Fruit fly (Drosophila melanogaster) whole organism, embryonic: Measurements from ENCODE around the gene CG11790.

Experiments
- Aef1 ChIP-seq: fragments of 200-800 bp; sonication (Bioruptor generic); IDR thresholded peaks from 3 replicates; pipeline ENCODE4 v1.3.6; 2022; ENCODE audit warnings: missing biosample characterization, missing genetic modification characterization
- Atf6 ChIP-seq: fragments of 200-800 bp; sonication (Bioruptor generic); IDR thresholded peaks from 2 replicates; pipeline ENCODE4 v1.3.6; 2022; ENCODE audit warnings: missing biosample characterization, missing genetic modification characterization
- CG10462 ChIP-seq: fragments of 200-800 bp; sonication (Bioruptor generic); optimal IDR thresholded peaks from 2 replicates; lab custom pipeline; 2016; ENCODE audit warnings: missing biosample characterization, missing genetic modification characterization
- CG11398 ChIP-seq: fragments of 200-800 bp; sonication (Bioruptor generic); optimal IDR thresholded peaks from 2 replicates; lab custom pipeline; 2016; ENCODE audit warnings: missing biosample characterization, missing genetic modification characterization
- CG11504 ChIP-seq: fragments of 200-800 bp; sonication (Bioruptor generic); optimal IDR thresholded peaks from 3 replicates; lab custom pipeline; 2019; ENCODE audit warnings: missing biosample characterization, mild to moderate bottlenecking, missing genetic modification characterization, moderate library complexity
- CG11696 ChIP-seq: fragments of 200-800 bp; sonication (Bioruptor generic); IDR thresholded peaks from 2 replicates; pipeline ENCODE4 v1.3.6; 2022; ENCODE audit warnings: missing biosample characterization, missing genetic modification characterization
- CG12071 ChIP-seq: fragments of 200-800 bp; sonication (Bioruptor generic); optimal IDR thresholded peaks from 3 replicates; lab custom pipeline; 2018; ENCODE audit warnings: missing biosample characterization, mild to moderate bottlenecking, missing genetic modification characterization
- CG12219 ChIP-seq: fragments of 200-800 bp; sonication (Bioruptor generic); optimal IDR thresholded peaks from 3 replicates; lab custom pipeline; 2018; ENCODE audit warnings: missing biosample characterization, mild to moderate bottlenecking, missing genetic modification characterization
- CG12299 ChIP-seq: fragments of 200-800 bp; sonication (Bioruptor generic); optimal IDR thresholded peaks from 2 replicates; lab custom pipeline; 2018; ENCODE audit warnings: missing biosample characterization, mild to moderate bottlenecking, missing genetic modification characterization
- CG14050 ChIP-seq: fragments of 200-800 bp; sonication (Bioruptor generic); IDR thresholded peaks from 3 replicates; pipeline ENCODE4 v1.3.6; 2022; ENCODE audit warnings: missing biosample characterization, missing genetic modification characterization
- CG15601 ChIP-seq: fragments of 200-800 bp; sonication (Bioruptor generic); optimal IDR thresholded peaks from 3 replicates; lab custom pipeline; 2019; ENCODE audit warnings: missing biosample characterization, mild to moderate bottlenecking, missing genetic modification characterization, moderate library complexity
- CG15696 ChIP-seq: fragments of 200-800 bp; sonication (Bioruptor generic); optimal IDR thresholded peaks from 2 replicates; lab custom pipeline; 2019; ENCODE audit warnings: missing biosample characterization, mild to moderate bottlenecking, missing genetic modification characterization, moderate library complexity
- CG17328 ChIP-seq: fragments of 200-800 bp; sonication (Bioruptor generic); IDR thresholded peaks from 2 replicates; pipeline ENCODE4 v1.3.6; 2022; ENCODE audit warnings: missing biosample characterization, missing genetic modification characterization
- CG2129 ChIP-seq: fragments of 200-800 bp; sonication (Bioruptor generic); IDR thresholded peaks from 2 replicates; pipeline ENCODE4 v1.3.6; 2022; ENCODE audit warnings: missing biosample characterization, missing genetic modification characterization; ENCODE audit not compliant: partially characterized antibody
- CG2875 ChIP-seq: fragments of 200-800 bp; sonication (Bioruptor generic); optimal IDR thresholded peaks from 2 replicates; lab custom pipeline; 2017; ENCODE audit warnings: missing biosample characterization, mild to moderate bottlenecking, missing genetic modification characterization, missing genetic modification reagents
- CG31388 ChIP-seq: fragments of 200-800 bp; sonication (Bioruptor generic); optimal IDR thresholded peaks from 2 replicates; lab custom pipeline; 2016; ENCODE audit warnings: missing biosample characterization, missing genetic modification characterization
- CG33557 ChIP-seq: fragments of 200-800 bp; sonication (Bioruptor generic); optimal IDR thresholded peaks from 2 replicates; lab custom pipeline; 2019; ENCODE audit warnings: missing biosample characterization, mild to moderate bottlenecking, missing genetic modification characterization, moderate library complexity
- CG34224 ChIP-seq: fragments of 200-800 bp; sonication (Bioruptor generic); IDR thresholded peaks from 3 replicates; pipeline ENCODE4 v1.3.6; 2022; ENCODE audit warnings: missing biosample characterization, missing genetic modification characterization; ENCODE audit not compliant: partially characterized antibody
- CG3838 ChIP-seq: fragments of 200-800 bp; sonication (Bioruptor generic); optimal IDR thresholded peaks from 3 replicates; lab custom pipeline; 2016; ENCODE audit warnings: missing biosample characterization, missing genetic modification characterization
- CG4617 ChIP-seq: fragments of 200-800 bp; sonication (Bioruptor generic); optimal IDR thresholded peaks from 3 replicates; lab custom pipeline; 2016; ENCODE audit warnings: missing biosample characterization, missing genetic modification characterization, borderline replicate concordance
- CG8089 ChIP-seq: fragments of 200-800 bp; sonication (Bioruptor generic); optimal IDR thresholded peaks from 3 replicates; lab custom pipeline; 2016; ENCODE audit warnings: missing biosample characterization, missing genetic modification characterization
- CG9817 ChIP-seq: fragments of 200-800 bp; sonication (Bioruptor generic); optimal IDR thresholded peaks from 2 replicates; lab custom pipeline; 2018; ENCODE audit warnings: missing biosample characterization, mild to moderate bottlenecking, missing genetic modification characterization, moderate library complexity
- CHES-1-like ChIP-seq: fragments of 200-800 bp; sonication (Bioruptor generic); optimal IDR thresholded peaks from 2 replicates; lab custom pipeline; 2016; ENCODE audit warnings: missing biosample characterization, missing genetic modification characterization
- CoRest ChIP-seq: fragments of 200-800 bp; sonication (Bioruptor generic); optimal IDR thresholded peaks from 3 replicates; lab custom pipeline; 2018; ENCODE audit warnings: missing biosample characterization, mild to moderate bottlenecking, missing genetic modification characterization, moderate library complexity
- Dp ChIP-seq: fragments of 200-800 bp; sonication (Bioruptor generic); optimal IDR thresholded peaks from 2 replicates; lab custom pipeline; 2018; ENCODE audit warnings: missing biosample characterization, mild to moderate bottlenecking, missing genetic modification characterization, moderate library complexity
- ERR ChIP-seq: fragments of 200-800 bp; sonication (Bioruptor generic); optimal IDR thresholded peaks from 2 replicates; lab custom pipeline; 2016; ENCODE audit warnings: missing biosample characterization, missing genetic modification characterization
- Eip74EF ChIP-seq, 2 experiments: fragments of 200-800 bp in 1 of 2; fragments of >200 bp in 1 of 2; sonication (Bioruptor generic) in 1 of 2; optimal IDR thresholded peaks; 2 replicates each; lab custom pipeline; 2017 to 2019; ENCODE audit warnings: missing biosample characterization in 2 of 2, missing genetic modification characterization in 2 of 2, mild to moderate bottlenecking in 1 of 2, moderate library complexity in 1 of 2
- Fer1 ChIP-seq: fragments of 200-800 bp; sonication (Bioruptor generic); optimal IDR thresholded peaks from 2 replicates; lab custom pipeline; 2017; ENCODE audit warnings: missing biosample characterization, mild to moderate bottlenecking, missing genetic modification characterization
- Fer2 ChIP-seq: fragments of 200-800 bp; sonication (Bioruptor generic); optimal IDR thresholded peaks from 2 replicates; lab custom pipeline; 2018; ENCODE audit warnings: missing biosample characterization, mild to moderate bottlenecking, missing genetic modification characterization, moderate library complexity
- Fer3 ChIP-seq: fragments of 200-800 bp; sonication (Bioruptor generic); optimal IDR thresholded peaks from 2 replicates; lab custom pipeline; 2018; ENCODE audit warnings: missing biosample characterization, mild to moderate bottlenecking, missing genetic modification characterization, moderate library complexity
- Hr51 ChIP-seq, 2 experiments: fragments of 200-800 bp; sonication (Bioruptor generic); optimal IDR thresholded peaks; 2 replicates in 1 of 2; 3 replicates in 1 of 2; lab custom pipeline; 2016 to 2018; ENCODE audit warnings: missing biosample characterization in 2 of 2, missing genetic modification characterization in 2 of 2, mild to moderate bottlenecking in 1 of 2, moderate library complexity in 1 of 2
- Mad ChIP-seq: fragments of 200-800 bp; sonication (Bioruptor generic); optimal IDR thresholded peaks from 2 replicates; lab custom pipeline; 2016; ENCODE audit warnings: missing biosample characterization, missing genetic modification characterization
- Mrtf ChIP-seq: fragments of 200-800 bp; sonication (Bioruptor generic); IDR thresholded peaks from 3 replicates; pipeline ENCODE4 v1.3.6; 2022; ENCODE audit warnings: missing biosample characterization, missing genetic modification characterization
- Nf-YC ChIP-seq: fragments of 200-800 bp; optimal IDR thresholded peaks from 3 replicates; lab custom pipeline; 2019; ENCODE audit warnings: missing biosample characterization, mild to moderate bottlenecking, missing genetic modification characterization, moderate library complexity
- Sox100B ChIP-seq: fragments of 200-800 bp; sonication (Bioruptor generic); optimal IDR thresholded peaks from 3 replicates; lab custom pipeline; 2018; ENCODE audit warnings: missing biosample characterization, mild to moderate bottlenecking, missing genetic modification characterization
- bigmax ChIP-seq: fragments of 200-800 bp; sonication (Bioruptor generic); optimal IDR thresholded peaks from 2 replicates; lab custom pipeline; 2018; ENCODE audit warnings: missing biosample characterization, mild to moderate bottlenecking, missing genetic modification characterization
- crp ChIP-seq, 2 experiments: fragments of 200-800 bp; sonication (Bioruptor generic); optimal IDR thresholded peaks; 2 replicates in 1 of 2; 3 replicates in 1 of 2; lab custom pipeline; 2017; ENCODE audit warnings: missing biosample characterization in 2 of 2, missing genetic modification characterization in 2 of 2, mild to moderate bottlenecking in 1 of 2, moderate library complexity in 1 of 2
- dimm ChIP-seq: fragments of 200-800 bp; sonication (Bioruptor generic); IDR thresholded peaks from 2 replicates; pipeline ENCODE4 v1.3.6; 2022; ENCODE audit warnings: missing biosample characterization, missing genetic modification characterization
- en ChIP-seq: fragments of 200-800 bp; sonication (Bioruptor generic); optimal IDR thresholded peaks from 2 replicates; lab custom pipeline; 2016; ENCODE audit warnings: missing biosample characterization, missing genetic modification characterization
- fd3F ChIP-seq: fragments of 200-800 bp; sonication (Bioruptor generic); optimal IDR thresholded peaks from 2 replicates; lab custom pipeline; 2018; ENCODE audit warnings: missing biosample characterization, mild to moderate bottlenecking, missing genetic modification characterization, moderate library complexity
- gcm ChIP-seq: fragments of 200-800 bp; sonication (Bioruptor generic); optimal IDR thresholded peaks from 2 replicates; lab custom pipeline; 2019; ENCODE audit warnings: missing biosample characterization, mild to moderate bottlenecking, missing genetic modification characterization, moderate library complexity
- gcm2 ChIP-seq: fragments of 200-800 bp; sonication (Bioruptor generic); optimal IDR thresholded peaks from 2 replicates; lab custom pipeline; 2016; ENCODE audit warnings: missing biosample characterization, missing genetic modification characterization
- hbn ChIP-seq: fragments of 200-800 bp; sonication (Bioruptor generic); IDR thresholded peaks from 2 replicates; pipeline ENCODE4 v1.3.6; 2022; ENCODE audit warnings: missing biosample characterization, missing genetic modification characterization; ENCODE audit not compliant: partially characterized antibody
- onecut ChIP-seq: fragments of 200-800 bp; sonication (Bioruptor generic); IDR thresholded peaks from 2 replicates; pipeline ENCODE4 v1.3.6; 2022; ENCODE audit warnings: missing biosample characterization, missing genetic modification characterization
- otp ChIP-seq: fragments of 200-800 bp; sonication (Bioruptor generic); IDR thresholded peaks from 3 replicates; pipeline ENCODE4, ENCODE4 v1.3.6; 2022; ENCODE audit warnings: missing biosample characterization, missing genetic modification characterization
- repo ChIP-seq: fragments of 200-800 bp; sonication (Bioruptor generic); optimal IDR thresholded peaks from 2 replicates; lab custom pipeline; 2016; ENCODE audit warnings: missing biosample characterization, missing genetic modification characterization
- shn ChIP-seq: fragments of 200-800 bp; sonication (Bioruptor generic); optimal IDR thresholded peaks from 3 replicates; lab custom pipeline; 2016; ENCODE audit warnings: missing biosample characterization, missing genetic modification characterization
- slp2 ChIP-seq: fragments of 200-800 bp; sonication (Bioruptor generic); optimal IDR thresholded peaks from 2 replicates; lab custom pipeline; 2016; ENCODE audit warnings: missing biosample characterization, missing genetic modification characterization
- wdn ChIP-seq: fragments of 200-800 bp; sonication (Bioruptor generic); IDR thresholded peaks from 2 replicates; pipeline ENCODE4 v1.3.6; 2022; ENCODE audit warnings: missing biosample characterization, missing genetic modification characterization

The CG11790 gene

DNA sequence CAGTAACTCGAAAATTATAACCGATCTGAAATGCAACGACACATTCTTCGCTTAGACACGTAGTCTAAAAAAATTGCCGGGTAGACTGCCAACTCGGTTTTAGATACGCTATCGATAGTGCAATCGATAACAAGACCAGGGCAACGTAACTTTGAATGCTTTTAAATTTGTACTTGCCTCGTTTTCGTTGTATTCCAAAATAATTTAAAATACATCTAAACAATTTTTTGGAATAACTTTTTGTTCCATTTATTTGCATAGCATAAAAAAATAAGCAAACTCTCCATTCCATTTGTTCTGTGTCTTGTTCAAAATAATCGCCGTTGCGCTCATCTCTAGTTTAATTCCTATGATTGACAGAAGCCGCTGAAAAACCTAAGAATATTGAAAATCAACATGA lies 22.1 kb downstream of the CG11790 start, which contains the start of the genes Stt3B and CG11839 (continued):
- peak; percentile 56; the same call in 1 of the 2 replicates for TF ChIP-seq CG17328 (GFP tag; lab: Robert Waterston, UW)
- TF ChIP-seq Fer1 (GFP tag; lab: Kevin White, UChicago), result peak; percentile 76
- TF ChIP-seq CG12071, result no peak
- no peak; the same call in 1 of the 3 replicates for TF ChIP-seq Aef1 (GFP tag; lab: Robert Waterston, UW)
- TF ChIP-seq fd3F (GFP tag; lab: Kevin White, UChicago), result peak; percentile 62
- peak; percentile 55 for TF ChIP-seq CG14050 (GFP tag; lab: Robert Waterston, UW)
- TF ChIP-seq gcm2 (GFP tag; lab: Kevin White, UChicago), result peak; percentile 45
- peak; percentile 72 for TF ChIP-seq CG15601 (tag; lab: Kevin White, UChicago)
- TF ChIP-seq CG31388 (GFP tag; lab: Kevin White, UChicago), result peak; percentile 48
- no peak for TF ChIP-seq otp
- TF ChIP-seq dimm (GFP tag; lab: Robert Waterston, UW), result no peak
- peak; percentile 49 for TF ChIP-seq Sox100B (GFP tag; lab: Kevin White, UChicago)
- peak in 1 of 2 experiments; percentile 43 for TF ChIP-seq crp (GFP tag; optimal IDR thresholded peaks at IDR 0.05; lab: Kevin White, UChicago)
- TF ChIP-seq Fer2 (tag; lab: Kevin White, UChicago), result peak; percentile 58
- TF ChIP-seq CG2129 (GFP tag; lab: Robert Waterston, UW), result peak; percentile 89
- TF ChIP-seq CoRest, result no peak
- no peak for TF ChIP-seq CG11504 (tag; lab: Kevin White, UChicago)
- peak; percentile 81 for TF ChIP-seq shn (GFP tag; lab: Kevin White, UChicago)
- peak; percentile 44 for TF ChIP-seq Dp (GFP tag; lab: Kevin White, UChicago)
- TF ChIP-seq CG9817 (tag; lab: Kevin White, UChicago), result peak; percentile 82
- peak; percentile 25 for TF ChIP-seq en (GFP tag; lab: Kevin White, UChicago)
- TF ChIP-seq Nf-YC (tag; lab: Kevin White, UChicago), result no peak
- TF ChIP-seq Atf6 (GFP tag; lab: Robert Waterston, UW), result peak; percentile 62; the same call in 1 of the 2 replicates
- TF ChIP-seq hbn (GFP tag; lab: Robert Waterston, UW), result peak; percentile 92
- peak; percentile 32 for TF ChIP-seq CG8089 (GFP tag; lab: Kevin White, UChicago)
- TF ChIP-seq CHES-1-like (GFP tag; lab: Kevin White, UChicago), result peak; percentile 86
- TF ChIP-seq CG15696 (tag; lab: Kevin White, UChicago), result peak; percentile 58
- peak in 1 of 2 experiments; percentile 81 for TF ChIP-seq Hr51 (GFP tag; optimal IDR thresholded peaks at IDR 0.05; lab: Kevin White, UChicago)
- TF ChIP-seq Mrtf (GFP tag; lab: Robert Waterston, UW), result 0 out of 3 replicates have a peak, but pooled peaks have one; percentile 13
- peak; percentile 43; the same call in 1 of the 2 replicates for TF ChIP-seq wdn (GFP tag; lab: Robert Waterston, UW)
- no peak for TF ChIP-seq CG12219
- 0 out of 2 replicates have a peak, but pooled peaks have one; percentile 23 for TF ChIP-seq onecut (GFP tag; lab: Robert Waterston, UW)
- TF ChIP-seq Mad (GFP tag; lab: Kevin White, UChicago), result peak; percentile 72
- TF ChIP-seq Fer3 (tag; lab: Kevin White, UChicago), result peak; percentile 70
- TF ChIP-seq CG2875 (GFP tag; lab: Kevin White, UChicago), result no peak
- peak; percentile 64 for TF ChIP-seq CG11398 (GFP tag; lab: Kevin White, UChicago)
- TF ChIP-seq CG4617 (GFP tag; lab: Kevin White, UChicago), result peak; percentile 94
- no peak for TF ChIP-seq Eip74EF (GFP tag; optimal IDR thresholded peaks at IDR 0.05; lab: Kevin White, UChicago)
- no peak for TF ChIP-seq CG3838 (GFP tag; lab: Kevin White, UChicago)
- no peak for TF ChIP-seq gcm
- TF ChIP-seq CG11696, result no peak
- peak; percentile 93 for TF ChIP-seq CG34224 (GFP tag; lab: Robert Waterston, UW)
- TF ChIP-seq CG10462 (GFP tag; lab: Kevin White, UChicago), result peak; percentile 39
- peak; percentile 59 for TF ChIP-seq ERR (GFP tag; lab: Kevin White, UChicago)
- TF ChIP-seq repo (GFP tag; lab: Kevin White, UChicago), result peak; percentile 49
- peak; percentile 54 for TF ChIP-seq CG33557 (GFP tag; lab: Kevin White, UChicago)
- peak; percentile 54 for TF ChIP-seq slp2
- no peak for TF ChIP-seq bigmax (GFP tag; lab: Kevin White, UChicago)
- peak; percentile 42 for TF ChIP-seq CG12299 (tag; lab: Kevin White, UChicago)
